Worm (Caenorhabditis elegans) whole organism, L4 larva: ENCODE measurements around the gene F38B6.8.

Experiments used
- F37D6.2 ChIP-seq: sonication (generic microtip); optimal IDR thresholded peaks from 2 replicates; lab custom pipeline; 2016; ENCODE audit warnings: mild to moderate bottlenecking, missing genetic modification characterization, missing compliant biosample characterization
- T20F7.1 ChIP-seq: fragments of 200-800 bp; sonication (Bioruptor generic); optimal IDR thresholded peaks from 2 replicates; lab custom pipeline; 2018; ENCODE audit warnings: mild to moderate bottlenecking, missing genetic modification characterization, missing compliant biosample characterization
- aha-1 ChIP-seq: fragments of 150-350 bp; peaks from one replicate; lab custom pipeline; 2014; ENCODE audit warnings: missing biosample characterization, missing genetic modification characterization
- ceh-20 ChIP-seq: fragments of 200-800 bp; sonication (Bioruptor generic); IDR thresholded peaks from 2 replicates; pipeline ENCODE4 v1.3.6; 2022; ENCODE audit warnings: missing genetic modification reagents, missing genetic modification characterization, missing compliant biosample characterization
- ceh-28 ChIP-seq: fragments of 150-350 bp; optimal IDR thresholded peaks from 2 replicates; lab custom pipeline; 2014; ENCODE audit warnings: missing biosample characterization, missing genetic modification reagents, missing genetic modification characterization
- ceh-32 ChIP-seq: sonication (generic microtip); optimal IDR thresholded peaks from 2 replicates; lab custom pipeline; 2016; ENCODE audit warnings: mild to moderate bottlenecking, missing genetic modification characterization, missing compliant biosample characterization; ENCODE audit not compliant: poor library complexity
- ceh-62 ChIP-seq: sonication (generic microtip); optimal IDR thresholded peaks from 2 replicates; lab custom pipeline; 2017; ENCODE audit warnings: missing biosample characterization, missing genetic modification characterization
- cey-2 ChIP-seq: sonication (generic microtip); optimal IDR thresholded peaks from 3 replicates; lab custom pipeline; 2017; ENCODE audit warnings: missing genetic modification characterization, mild to moderate bottlenecking, missing compliant biosample characterization, antibody characterized with exemption, borderline replicate concordance; ENCODE audit not compliant: insufficient read depth
- daf-16 ChIP-seq, 3 experiments: sonication (generic microtip); optimal IDR thresholded peaks; 2 replicates each; lab custom pipeline; 2016 to 2017; ENCODE audit warnings: missing genetic modification characterization in 3 of 3, missing genetic modification reagents in 3 of 3, mild to moderate bottlenecking in 2 of 3, missing compliant biosample characterization in 2 of 3, missing biosample characterization in 1 of 3, moderate library complexity in 1 of 3
- daf-19 ChIP-seq: fragments of 200-800 bp; sonication (Bioruptor generic); conservative IDR thresholded peaks from 2 replicates; pipeline ENCODE4 v1.3.6; 2022; ENCODE audit warnings: missing genetic modification characterization, missing compliant biosample characterization
- dmd-6 ChIP-seq: fragments of 200-800 bp; sonication (Bioruptor generic); IDR thresholded peaks from 2 replicates; pipeline ENCODE4 v1.3.6; 2022; ENCODE audit warnings: missing genetic modification reagents, missing genetic modification characterization, missing compliant biosample characterization
- dmd-9 ChIP-seq: fragments of 200-800 bp; sonication (Bioruptor generic); IDR thresholded peaks from 2 replicates; pipeline ENCODE4 v1.3.6; 2022; ENCODE audit warnings: missing genetic modification reagents, missing genetic modification characterization, missing compliant biosample characterization
- dve-1 ChIP-seq: sonication (generic microtip); optimal IDR thresholded peaks from 2 replicates; lab custom pipeline; 2017; ENCODE audit warnings: antibody characterized with exemption, mild to moderate bottlenecking, missing genetic modification characterization, missing compliant biosample characterization; ENCODE audit not compliant: insufficient read depth
- fkh-10 ChIP-seq: fragments of 150-350 bp; optimal IDR thresholded peaks from 2 replicates; lab custom pipeline; 2014; ENCODE audit warnings: missing biosample characterization, missing genetic modification reagents, missing genetic modification characterization
- gei-8 ChIP-seq: fragments of 200-800 bp; sonication (Bioruptor generic); optimal IDR thresholded peaks from 2 replicates; lab custom pipeline; 2018; ENCODE audit warnings: mild to moderate bottlenecking, missing genetic modification characterization, missing compliant biosample characterization
- hif-1 ChIP-seq, 2 experiments: sonication (generic microtip); optimal IDR thresholded peaks; 2 replicates each; lab custom pipeline; 2016 to 2017; ENCODE audit warnings: missing compliant biosample characterization in 2 of 2, missing genetic modification characterization in 2 of 2, missing genetic modification reagents in 2 of 2, missing genotype in 2 of 2, mild to moderate bottlenecking in 1 of 2
- hlh-11 ChIP-seq: fragments of 200-800 bp; sonication (Bioruptor generic); optimal IDR thresholded peaks from 2 replicates; lab custom pipeline; 2018; ENCODE audit warnings: mild to moderate bottlenecking, missing genetic modification characterization, missing compliant biosample characterization
- hlh-30 ChIP-seq: sonication (generic microtip); optimal IDR thresholded peaks from 2 replicates; lab custom pipeline; 2017; ENCODE audit warnings: antibody characterized with exemption, mild to moderate bottlenecking, missing genetic modification characterization, missing compliant biosample characterization; ENCODE audit not compliant: insufficient read depth
- lin-1 ChIP-seq: fragments of 200-800 bp; sonication (Bioruptor generic); IDR thresholded peaks from 2 replicates; pipeline ENCODE4 v1.3.6; 2022; ENCODE audit warnings: missing genetic modification reagents, missing genetic modification characterization, missing compliant biosample characterization
- lir-3 ChIP-seq: sonication (generic microtip); optimal IDR thresholded peaks from 2 replicates; lab custom pipeline; 2016; ENCODE audit warnings: mild to moderate bottlenecking, missing genetic modification characterization, missing compliant biosample characterization
- lsy-2 ChIP-seq, 2 experiments: fragments of 150-350 bp in 1 of 2; sonication (generic microtip) in 1 of 2; optimal IDR thresholded peaks; 2 replicates each; lab custom pipeline; 2014 to 2017; ENCODE audit warnings: missing biosample characterization in 2 of 2, missing genetic modification characterization in 2 of 2
- madf-5 ChIP-seq, 2 experiments: fragments of 200-800 bp; sonication (Bioruptor generic); IDR thresholded peaks; 2 replicates each; pipeline ENCODE4 v1.3.6; 2022; ENCODE audit warnings: missing compliant biosample characterization in 2 of 2, missing genetic modification characterization in 2 of 2
- mdl-1 ChIP-seq, 2 experiments: fragments of 150-350 bp in 1 of 2; sonication (generic microtip) in 1 of 2; optimal IDR thresholded peaks; 2 replicates each; lab custom pipeline; 2014 to 2017; ENCODE audit warnings: missing biosample characterization in 2 of 2, missing genetic modification characterization in 2 of 2
- mep-1 ChIP-seq: fragments of 150-350 bp; sonication (generic microtip); optimal IDR thresholded peaks from 3 replicates; lab custom pipeline; 2014; ENCODE audit warnings: missing biosample characterization, missing genetic modification characterization
- mes-2 ChIP-seq: sonication (generic microtip); optimal IDR thresholded peaks from 2 replicates; lab custom pipeline; 2016; ENCODE audit warnings: missing genotype, mild to moderate bottlenecking, missing genetic modification characterization, missing compliant biosample characterization; ENCODE audit not compliant: poor library complexity, severe bottlenecking
- mxl-3 ChIP-seq: fragments of 200-800 bp; sonication (Bioruptor generic); optimal IDR thresholded peaks from 2 replicates; lab custom pipeline; 2018; ENCODE audit warnings: mild to moderate bottlenecking, missing genetic modification characterization, missing compliant biosample characterization
- nhr-10 ChIP-seq: fragments of 150-350 bp; optimal IDR thresholded peaks from 2 replicates; lab custom pipeline; 2014; ENCODE audit warnings: missing biosample characterization, missing genetic modification characterization
- nhr-102 ChIP-seq: sonication (generic microtip); optimal IDR thresholded peaks from 2 replicates; lab custom pipeline; 2016; ENCODE audit warnings: mild to moderate bottlenecking, missing genetic modification characterization, moderate library complexity, missing compliant biosample characterization
- nhr-111 ChIP-seq: fragments of 200-800 bp; sonication (Bioruptor generic); optimal IDR thresholded peaks from 2 replicates; lab custom pipeline; 2018; ENCODE audit warnings: mild to moderate bottlenecking, missing genetic modification characterization, missing compliant biosample characterization
- nhr-237 ChIP-seq: sonication (generic microtip); optimal IDR thresholded peaks from 2 replicates; lab custom pipeline; 2017; ENCODE audit warnings: missing biosample characterization, missing genetic modification characterization
- nhr-25 ChIP-seq: sonication (generic microtip); optimal IDR thresholded peaks from 2 replicates; lab custom pipeline; 2017; ENCODE audit warnings: missing genetic modification characterization, mild to moderate bottlenecking, missing compliant biosample characterization, antibody characterized with exemption, moderate library complexity, borderline replicate concordance; ENCODE audit not compliant: insufficient read depth
- nhr-28 ChIP-seq: fragments of 150-350 bp; optimal IDR thresholded peaks from 2 replicates; lab custom pipeline; 2014; ENCODE audit warnings: missing biosample characterization, missing genetic modification characterization
- nhr-48 ChIP-seq: sonication (generic microtip); optimal IDR thresholded peaks from 2 replicates; lab custom pipeline; 2016; ENCODE audit warnings: mild to moderate bottlenecking, missing genetic modification characterization, missing compliant biosample characterization
- nhr-77 ChIP-seq: fragments of 150-350 bp; optimal IDR thresholded peaks from 2 replicates; lab custom pipeline; 2014; ENCODE audit warnings: missing biosample characterization, missing genetic modification characterization
- rbr-2 ChIP-seq: sonication (generic microtip); optimal IDR thresholded peaks from 2 replicates; lab custom pipeline; 2016; ENCODE audit warnings: missing genotype, missing genetic modification characterization, missing compliant biosample characterization
- sdz-12 ChIP-seq: fragments of 200-800 bp; sonication (Bioruptor generic); optimal IDR thresholded peaks from 2 replicates; lab custom pipeline; 2018; ENCODE audit warnings: mild to moderate bottlenecking, missing genetic modification characterization, missing compliant biosample characterization
- snpc-4 ChIP-seq: fragments of 150-350 bp; optimal IDR thresholded peaks from 2 replicates; lab custom pipeline; 2014; ENCODE audit warnings: missing biosample characterization, missing genetic modification characterization
- tra-1 ChIP-seq: fragments of 200-800 bp; sonication (Bioruptor generic); IDR thresholded peaks from 2 replicates; pipeline ENCODE4 v1.3.6; 2022; ENCODE audit warnings: missing genetic modification reagents, missing genetic modification characterization, missing compliant biosample characterization
- unc-130 ChIP-seq: sonication (generic microtip); optimal IDR thresholded peaks from 2 replicates; lab custom pipeline; 2016; ENCODE audit warnings: missing genetic modification reagents, missing genetic modification characterization, missing compliant biosample characterization
- unc-62 ChIP-seq, 3 experiments: fragments of 150-350 bp in 1 of 3; sonication (generic microtip); optimal IDR thresholded peaks in 2 of 3; peaks in 1 of 3; 1 replicate in 1 of 3; 2 replicates in 2 of 3; lab custom pipeline; 2014 to 2017; ENCODE audit warnings: missing biosample characterization in 3 of 3, missing genetic modification characterization in 3 of 3, missing genetic modification reagents in 3 of 3, missing genotype in 1 of 3
- zip-11 ChIP-seq: fragments of 200-800 bp; sonication (Bioruptor generic); IDR thresholded peaks from 2 replicates; pipeline ENCODE4 v1.3.6; 2022; ENCODE audit warnings: missing genetic modification characterization, missing compliant biosample characterization
- zip-2 ChIP-seq: fragments of 150-350 bp; optimal IDR thresholded peaks from 2 replicates; lab custom pipeline; 2014; ENCODE audit warnings: missing biosample characterization, missing genetic modification characterization
- ztf-11 ChIP-seq: fragments of 150-350 bp; optimal IDR thresholded peaks from 2 replicates; lab custom pipeline; 2014; ENCODE audit warnings: missing biosample characterization, missing genetic modification characterization

F38B6.8 gene

ce11 chrX:6644971-6645704, 37.4 kb downstream of the F38B6.8 start, which contains the start of gene C56E10.3 (continued):
- peak; percentile 21 for TF ChIP-seq nhr-77 (tag; lab: Kevin White, UChicago)
- no peak for TF ChIP-seq ceh-28 (tag; lab: Kevin White, UChicago)
- no peak for TF ChIP-seq mes-2 (tag; lab: Kevin White, UChicago)
- no peak for TF ChIP-seq nhr-111
- TF ChIP-seq, all 104 proteins: peak for 13

ce11 chrX:6642798-6643197, 39.8 kb downstream of the F38B6.8 start:
- TF ChIP-seq mxl-3 (GFP tag; lab: Kevin White, UChicago) (peak; percentile 48), dve-1 (peak; percentile 69), unc-130 (no peak), rbr-2 (no peak), unc-62 (GFP tag; optimal IDR thresholded peaks at IDR 0.05 in 1 of 2; lab: Kevin White, UChicago) (peak in 1 of 2 experiments; percentile 82), unc-62 (tag; optimal IDR thresholded peaks at IDR 0.05; lab: Kevin White, UChicago) (no peak), snpc-4 (tag; lab: Kevin White, UChicago) (no peak), mes-2 (tag; lab: Kevin White, UChicago) (no peak), hlh-11 (tag; lab: Kevin White, UChicago) (peak; percentile 78), mep-1 (tag; lab: Kevin White, UChicago) (peak; percentile 39), nhr-28 (tag; lab: Kevin White, UChicago) (peak; percentile 16), daf-16 (GFP tag; optimal IDR thresholded peaks at IDR 0.05; lab: Kevin White, UChicago) (no peak), daf-16 (tag; optimal IDR thresholded peaks at IDR 0.05; lab: Kevin White, UChicago) (peak; percentile 71), mdl-1 (tag; optimal IDR thresholded peaks at IDR 0.05; lab: Kevin White, UChicago) (peak in 1 of 2 experiments; percentile 79), aha-1 (tag; lab: Kevin White, UChicago) (peak; percentile 95), hif-1 (tag; optimal IDR thresholded peaks at IDR 0.05; lab: Kevin White, UChicago) (peak in 1 of 2 experiments; percentile 16), tra-1 (GFP tag; lab: Robert Waterston, UW) (0 out of 2 replicates have a peak, but pooled peaks have one; percentile 26), dmd-6 (peak; percentile 70), cey-2 (tag; lab: Kevin White, UChicago) (peak; percentile 30), hlh-30 (tag; lab: Kevin White, UChicago) (peak; percentile 91)
- TF ChIP-seq, all 104 proteins: peak for 14

ce11 chrX:6641509-6641908, 41.1 kb downstream of the F38B6.8 start:
- TF ChIP-seq hif-1 (tag; optimal IDR thresholded peaks at IDR 0.05; lab: Kevin White, UChicago) = no peak
- TF ChIP-seq fkh-10 (GFP tag; lab: Kevin White, UChicago) = no peak
- no peak for TF ChIP-seq lir-3 (tag; lab: Kevin White, UChicago)
- TF ChIP-seq nhr-237 (tag; lab: Kevin White, UChicago) = no peak
- no peak for TF ChIP-seq F37D6.2 (tag; lab: Kevin White, UChicago)
- no peak for TF ChIP-seq ceh-32
- TF ChIP-seq nhr-102 = peak; percentile 26
- TF ChIP-seq dmd-9 (GFP tag; lab: Robert Waterston, UW) = no peak
- TF ChIP-seq dve-1 = peak; percentile 12
- TF ChIP-seq nhr-48 = no peak
- no peak for TF ChIP-seq unc-130
- TF ChIP-seq ztf-11 (tag; lab: Kevin White, UChicago) = no peak
- TF ChIP-seq lin-1 (GFP tag; lab: Robert Waterston, UW) = no peak
- TF ChIP-seq nhr-25 (tag; lab: Kevin White, UChicago) = no peak
- TF ChIP-seq mxl-3 (GFP tag; lab: Kevin White, UChicago) = no peak
- no peak for TF ChIP-seq ceh-20 (GFP tag; lab: Robert Waterston, UW)
- TF ChIP-seq daf-19 (GFP tag; lab: Robert Waterston, UW) = no peak
- TF ChIP-seq ceh-62 (tag; lab: Kevin White, UChicago) = no peak
- peak in 1 of 2 experiments; percentile 21 for TF ChIP-seq lsy-2 (tag; optimal IDR thresholded peaks at IDR 0.05; lab: Kevin White, UChicago)
- TF ChIP-seq zip-2 (tag; lab: Kevin White, UChicago) = no peak
- TF ChIP-seq nhr-10 (tag; lab: Kevin White, UChicago) = peak; percentile 1
- no peak for TF ChIP-seq madf-5 (GFP tag; IDR thresholded peaks at IDR 0.05; lab: Robert Waterston, UW)
- TF ChIP-seq T20F7.1 (GFP tag; lab: Kevin White, UChicago) = peak; percentile 4
- no peak for TF ChIP-seq ceh-28 (tag; lab: Kevin White, UChicago)
- no peak for TF ChIP-seq sdz-12
- no peak for TF ChIP-seq zip-11
- TF ChIP-seq gei-8 (GFP tag; lab: Kevin White, UChicago) = no peak
- no peak for TF ChIP-seq nhr-77 (tag; lab: Kevin White, UChicago)
- TF ChIP-seq unc-62 (GFP tag; optimal IDR thresholded peaks at IDR 0.05 in 1 of 2; lab: Kevin White, UChicago) = no peak
- TF ChIP-seq unc-62 (tag; optimal IDR thresholded peaks at IDR 0.05; lab: Kevin White, UChicago) = no peak
